Worm (Caenorhabditis elegans) whole organism, L4 larva: ENCODE data around the gene twk-40.
A peak's percentile ranks its signal among the peaks of the same experiment; 100 is the strongest.
"Not testable (repeated sequence)": the region's sequence is repeated elsewhere in the genome, so short reads cannot be mapped to it uniquely, and the experiment has no call there.

ENCODE experiments used
- F37D6.2 ChIP-seq: sonication (generic microtip); optimal IDR thresholded peaks from 2 replicates; lab custom pipeline; 2016; ENCODE audit warnings: mild to moderate bottlenecking, missing genetic modification characterization, missing compliant biosample characterization
- Y48G9A.11 ChIP-seq: fragments of 200-800 bp; sonication (Bioruptor generic); IDR thresholded peaks from 2 replicates; pipeline ENCODE4 v1.3.6; 2022; ENCODE audit warnings: missing genetic modification reagents, missing genetic modification characterization, missing compliant biosample characterization
- Y5F2A.4 ChIP-seq: fragments of 200-800 bp; sonication (Bioruptor generic); optimal IDR thresholded peaks from 2 replicates; lab custom pipeline; 2018; ENCODE audit warnings: mild to moderate bottlenecking, missing genetic modification characterization, missing compliant biosample characterization
- Y75B8A.6 ChIP-seq: fragments of 200-800 bp; sonication (Bioruptor generic); IDR thresholded peaks from 2 replicates; pipeline ENCODE4 v1.3.6; 2022; ENCODE audit warnings: missing genetic modification reagents, missing genetic modification characterization, missing compliant biosample characterization
- aha-1 ChIP-seq: fragments of 150-350 bp; peaks from one replicate; lab custom pipeline; 2014; ENCODE audit warnings: missing biosample characterization, missing genetic modification characterization
- arid-1 ChIP-seq: fragments of 200-800 bp; sonication (Bioruptor generic); conservative IDR thresholded peaks from 2 replicates; pipeline ENCODE4 v1.3.6; 2022; ENCODE audit warnings: missing genetic modification reagents, missing genetic modification characterization, missing compliant biosample characterization
- ceh-44 ChIP-seq: fragments of 200-800 bp; sonication (Bioruptor generic); IDR thresholded peaks from 2 replicates; pipeline ENCODE4 v1.3.6; 2022; ENCODE audit warnings: missing genetic modification reagents, missing genetic modification characterization, missing compliant biosample characterization
- daf-8 ChIP-seq: fragments of 200-800 bp; sonication (Bioruptor generic); IDR thresholded peaks from 2 replicates; pipeline ENCODE4 v1.3.6; 2022; ENCODE audit warnings: missing genetic modification characterization, missing compliant biosample characterization
- dmd-8 ChIP-seq: fragments of 200-800 bp; sonication (Bioruptor generic); IDR thresholded peaks from 2 replicates; pipeline ENCODE4 v1.3.6; 2022; ENCODE audit warnings: missing genetic modification characterization, missing compliant biosample characterization
- egl-43 ChIP-seq: fragments of 200-800 bp; sonication (Bioruptor generic); IDR thresholded peaks from 2 replicates; pipeline ENCODE4 v1.3.6; 2022; ENCODE audit warnings: missing genetic modification reagents, missing genetic modification characterization, missing compliant biosample characterization
- fos-1 ChIP-seq: fragments of 150-350 bp; optimal IDR thresholded peaks from 2 replicates; lab custom pipeline; 2014; ENCODE audit warnings: missing biosample characterization, missing genetic modification characterization
- lin-15B ChIP-seq: fragments of 150-350 bp; sonication (generic microtip); optimal IDR thresholded peaks from 3 replicates; lab custom pipeline; 2014; ENCODE audit warnings: missing biosample characterization, missing genetic modification characterization
- lin-38 ChIP-seq: fragments of 200-800 bp; sonication (Bioruptor generic); IDR thresholded peaks from 2 replicates; pipeline ENCODE4 v1.3.6; 2022; ENCODE audit warnings: missing genetic modification reagents, missing genetic modification characterization, missing compliant biosample characterization
- lsy-2 ChIP-seq, 2 experiments: fragments of 150-350 bp in 1 of 2; sonication (generic microtip) in 1 of 2; optimal IDR thresholded peaks; 2 replicates each; lab custom pipeline; 2014 to 2017; ENCODE audit warnings: missing biosample characterization in 2 of 2, missing genetic modification characterization in 2 of 2
- madf-5 ChIP-seq, 2 experiments: fragments of 200-800 bp; sonication (Bioruptor generic); IDR thresholded peaks; 2 replicates each; pipeline ENCODE4 v1.3.6; 2022; ENCODE audit warnings: missing compliant biosample characterization in 2 of 2, missing genetic modification characterization in 2 of 2
- mdt-29 ChIP-seq: fragments of 200-800 bp; sonication (Bioruptor generic); IDR thresholded peaks from 2 replicates; pipeline ENCODE4 v1.3.6; 2022; ENCODE audit warnings: missing genetic modification reagents, missing genetic modification characterization, missing compliant biosample characterization
- mep-1 ChIP-seq: fragments of 150-350 bp; sonication (generic microtip); optimal IDR thresholded peaks from 3 replicates; lab custom pipeline; 2014; ENCODE audit warnings: missing biosample characterization, missing genetic modification characterization
- mes-2 ChIP-seq: sonication (generic microtip); optimal IDR thresholded peaks from 2 replicates; lab custom pipeline; 2016; ENCODE audit warnings: missing genotype, mild to moderate bottlenecking, missing genetic modification characterization, missing compliant biosample characterization; ENCODE audit not compliant: poor library complexity, severe bottlenecking
- mxl-2 ChIP-seq: fragments of 200-800 bp; sonication (Bioruptor generic); conservative IDR thresholded peaks from 2 replicates; pipeline ENCODE4 v1.3.6; 2022; ENCODE audit warnings: missing genetic modification reagents, missing genetic modification characterization, missing compliant biosample characterization
- mxl-3 ChIP-seq: fragments of 200-800 bp; sonication (Bioruptor generic); optimal IDR thresholded peaks from 2 replicates; lab custom pipeline; 2018; ENCODE audit warnings: mild to moderate bottlenecking, missing genetic modification characterization, missing compliant biosample characterization
- nhr-111 ChIP-seq: fragments of 200-800 bp; sonication (Bioruptor generic); optimal IDR thresholded peaks from 2 replicates; lab custom pipeline; 2018; ENCODE audit warnings: mild to moderate bottlenecking, missing genetic modification characterization, missing compliant biosample characterization
- nhr-28 ChIP-seq: fragments of 150-350 bp; optimal IDR thresholded peaks from 2 replicates; lab custom pipeline; 2014; ENCODE audit warnings: missing biosample characterization, missing genetic modification characterization
- nhr-41 ChIP-seq: fragments of 200-800 bp; sonication (Bioruptor generic); IDR thresholded peaks from 2 replicates; pipeline ENCODE4 v1.3.6; 2022; ENCODE audit warnings: missing genetic modification reagents, missing genetic modification characterization, missing compliant biosample characterization
- pha-4 ChIP-seq, 2 experiments: fragments of 150-350 bp in 1 of 2; fragments of 200-800 bp in 1 of 2; sonication (Bioruptor generic) in 1 of 2; IDR thresholded peaks in 1 of 2; optimal IDR thresholded peaks in 1 of 2; 2 replicates each; pipeline versions ENCODE4 v1.3.6 to Lab custom; 2014 to 2022; ENCODE audit warnings: missing genetic modification characterization in 2 of 2, missing genetic modification reagents in 2 of 2, missing biosample characterization in 1 of 2, missing compliant biosample characterization in 1 of 2
- php-3 ChIP-seq: fragments of 200-800 bp; sonication (Bioruptor generic); IDR thresholded peaks from 2 replicates; pipeline ENCODE4 v1.3.6; 2022; ENCODE audit warnings: missing genetic modification reagents, missing genetic modification characterization, missing compliant biosample characterization
- rbr-2 ChIP-seq: sonication (generic microtip); optimal IDR thresholded peaks from 2 replicates; lab custom pipeline; 2016; ENCODE audit warnings: missing genotype, missing genetic modification characterization, missing compliant biosample characterization
- sdz-12 ChIP-seq: fragments of 200-800 bp; sonication (Bioruptor generic); optimal IDR thresholded peaks from 2 replicates; lab custom pipeline; 2018; ENCODE audit warnings: mild to moderate bottlenecking, missing genetic modification characterization, missing compliant biosample characterization
- spr-1 ChIP-seq: sonication (generic microtip); optimal IDR thresholded peaks from 2 replicates; lab custom pipeline; 2016; ENCODE audit warnings: mild to moderate bottlenecking, missing genetic modification characterization, missing compliant biosample characterization
- tag-97 ChIP-seq: fragments of 200-800 bp; sonication (Bioruptor generic); IDR thresholded peaks from 2 replicates; pipeline ENCODE4 v1.3.6; 2022; ENCODE audit warnings: missing genetic modification characterization, missing compliant biosample characterization
- tra-1 ChIP-seq: fragments of 200-800 bp; sonication (Bioruptor generic); IDR thresholded peaks from 2 replicates; pipeline ENCODE4 v1.3.6; 2022; ENCODE audit warnings: missing genetic modification reagents, missing genetic modification characterization, missing compliant biosample characterization
- unc-39 ChIP-seq: sonication (generic microtip); optimal IDR thresholded peaks from 2 replicates; lab custom pipeline; 2017; ENCODE audit warnings: missing biosample characterization, missing genetic modification characterization
- zfp-2 ChIP-seq: sonication (generic microtip); optimal IDR thresholded peaks from 2 replicates; lab custom pipeline; 2016; ENCODE audit warnings: mild to moderate bottlenecking, missing genetic modification characterization, missing compliant biosample characterization

twk-40 gene

DNA sequence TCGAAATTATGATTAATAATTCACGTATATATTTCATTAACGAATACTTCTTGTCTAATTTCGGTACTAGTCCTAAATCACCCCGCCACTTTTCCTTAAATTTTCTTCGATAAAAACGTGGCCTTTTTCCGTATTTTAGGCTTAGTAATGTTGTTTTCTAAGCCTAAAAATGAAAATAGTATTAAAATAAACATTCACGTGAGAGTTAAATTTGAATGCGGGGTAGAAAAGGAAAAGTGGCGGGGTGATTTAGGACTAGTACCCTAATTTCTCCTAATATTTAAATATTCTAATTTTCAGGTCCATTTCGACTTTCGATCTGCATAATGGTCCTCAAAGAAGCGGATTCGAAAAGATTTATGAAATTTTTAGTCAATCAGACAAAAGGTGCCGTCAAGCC lies 6.6 kb upstream of the twk-40 start, which contains the start of gene T28A8.6:
TSS of gene T28A8.6 (plus strand) at position 301 of the 400 bp plus-strand sequence.
- TF ChIP-seq rbr-2 (tag; lab: Kevin White, UChicago); mes-2 (tag; lab: Kevin White, UChicago); arid-1 (GFP tag; lab: Robert Waterston, UW): not testable (repeated sequence)

DNA sequence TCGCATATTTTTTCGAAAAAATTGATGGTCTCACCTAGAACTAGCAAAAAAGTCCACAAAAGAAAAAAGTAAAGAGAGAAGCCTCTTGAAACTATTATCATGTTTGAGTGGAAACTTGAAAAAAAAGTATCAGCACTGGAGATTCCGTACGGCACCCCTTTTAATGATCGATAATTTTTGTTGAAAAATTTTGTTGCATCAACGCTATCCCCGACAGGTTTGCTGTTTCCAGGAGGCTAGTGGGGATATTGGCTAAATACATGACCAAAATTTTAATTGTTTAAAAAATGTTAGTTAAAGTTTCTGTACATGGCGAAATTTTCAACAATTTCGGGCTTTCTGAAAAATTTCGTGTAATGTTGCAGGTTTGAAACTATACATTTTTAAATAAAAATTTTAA lies 3.3 kb upstream of the twk-40 start, which contains the start of gene T28A8.2:
TSS of gene T28A8.2 (minus strand) at position 101 of the 400 bp plus-strand sequence.
- no peak for TF ChIP-seq nhr-41 (GFP tag; lab: Robert Waterston, UW)
- no peak for TF ChIP-seq unc-39
- TF ChIP-seq mxl-2 (GFP tag; lab: Robert Waterston, UW): no peak
- TF ChIP-seq fos-1 (tag; lab: Kevin White, UChicago): no peak
- TF ChIP-seq daf-8: no peak
- no peak for TF ChIP-seq aha-1 (tag; lab: Kevin White, UChicago)
- TF ChIP-seq php-3 (GFP tag; lab: Robert Waterston, UW): no peak
- no peak for TF ChIP-seq rbr-2 (tag; lab: Kevin White, UChicago)
- no peak for TF ChIP-seq F37D6.2 (tag; lab: Kevin White, UChicago)
- TF ChIP-seq Y48G9A.11 (GFP tag; lab: Robert Waterston, UW): no peak
- TF ChIP-seq zfp-2 (tag; lab: Kevin White, UChicago): no peak
- no peak for TF ChIP-seq lsy-2 (tag; optimal IDR thresholded peaks at IDR 0.05; lab: Kevin White, UChicago)
- TF ChIP-seq ceh-44: no peak

DNA sequence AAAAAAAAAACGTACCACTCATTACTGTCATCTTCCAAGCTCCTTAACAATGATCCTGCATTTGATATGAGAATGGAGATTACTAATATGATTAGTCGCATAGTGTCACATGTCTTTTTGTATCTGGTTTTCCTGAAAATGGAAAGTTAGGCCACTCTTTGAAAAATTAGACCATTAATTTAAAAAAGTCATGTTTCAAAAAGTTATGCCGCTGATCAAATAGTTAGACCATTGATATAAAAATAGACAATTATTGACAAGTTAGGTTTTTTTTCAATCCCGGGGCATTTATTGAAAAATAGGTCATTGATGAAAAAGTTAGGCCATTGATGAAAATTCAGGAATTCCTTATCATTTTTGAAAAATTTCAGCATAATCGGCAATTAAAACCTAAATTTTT lies 8.3 kb downstream of the twk-40 start, which contains the start of gene acc-4:
TSS of gene acc-4 (minus strand) at position 101 of the 400 bp plus-strand sequence.
- no peak for TF ChIP-seq php-3 (GFP tag; lab: Robert Waterston, UW)
- TF ChIP-seq pha-4 (GFP tag; IDR thresholded peaks at IDR 0.05; lab: Robert Waterston, UW): no peak
- TF ChIP-seq pha-4 (tag; optimal IDR thresholded peaks at IDR 0.05; lab: Kevin White, UChicago): no peak
- no peak for TF ChIP-seq F37D6.2 (tag; lab: Kevin White, UChicago)
- TF ChIP-seq Y5F2A.4 (GFP tag; lab: Kevin White, UChicago): no peak
- no peak for TF ChIP-seq rbr-2 (tag; lab: Kevin White, UChicago)

DNA sequence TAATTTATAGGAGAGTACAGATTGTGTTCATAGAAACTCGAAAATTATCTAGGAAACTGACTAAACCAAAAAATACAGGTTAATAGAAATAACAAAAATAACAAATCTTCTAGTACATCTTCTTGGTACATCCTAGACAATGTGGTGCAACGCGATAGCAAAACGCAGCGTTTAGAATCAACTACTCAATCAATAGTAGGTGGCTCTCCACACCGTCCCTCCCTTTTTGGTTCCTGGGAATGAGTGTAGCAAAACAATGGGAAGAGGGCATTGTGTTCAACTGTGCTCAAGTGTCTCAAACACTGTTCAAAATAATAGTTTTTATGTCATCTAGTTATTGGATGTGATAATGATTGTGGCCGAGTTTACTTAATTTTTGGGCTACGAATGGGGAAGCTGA lies 15.6 kb downstream of the twk-40 start, which contains the start of gene T27E9.6:
TSS of gene T27E9.6 (minus strand) at position 101 of the 400 bp plus-strand sequence.
- no peak for TF ChIP-seq tra-1 (GFP tag; lab: Robert Waterston, UW)
- TF ChIP-seq lin-38 (GFP tag; lab: Robert Waterston, UW): no peak
- TF ChIP-seq aha-1 (tag; lab: Kevin White, UChicago): peak; percentile 43
- TF ChIP-seq lin-15B: no peak
- no peak for TF ChIP-seq F37D6.2 (tag; lab: Kevin White, UChicago)
- no peak for TF ChIP-seq nhr-28

DNA sequence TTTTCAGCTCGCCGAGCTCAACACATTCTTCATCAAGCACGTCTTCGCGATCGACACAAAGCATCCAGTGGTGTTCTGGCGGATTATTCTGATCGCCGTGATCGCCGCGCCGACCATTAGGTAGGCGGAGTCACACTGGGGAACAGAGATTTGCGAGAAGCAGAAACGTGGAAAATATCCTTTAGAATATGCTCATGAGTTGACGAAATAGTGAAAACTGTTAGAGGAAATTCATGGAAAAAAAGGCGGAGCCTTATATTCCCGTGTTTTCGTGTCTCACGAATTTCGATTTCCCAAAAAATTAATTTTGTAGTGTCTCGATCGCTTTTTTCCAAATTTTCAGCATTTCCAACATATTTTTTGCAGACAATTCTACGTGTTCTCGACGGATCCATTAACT lies 17.8 kb downstream of the twk-40 start:
- TF ChIP-seq mep-1 (tag; lab: Kevin White, UChicago): no peak
- TF ChIP-seq mes-2 (tag; lab: Kevin White, UChicago): no peak
- no peak for TF ChIP-seq egl-43 (GFP tag; lab: Robert Waterston, UW)
- no peak for TF ChIP-seq unc-39

DNA sequence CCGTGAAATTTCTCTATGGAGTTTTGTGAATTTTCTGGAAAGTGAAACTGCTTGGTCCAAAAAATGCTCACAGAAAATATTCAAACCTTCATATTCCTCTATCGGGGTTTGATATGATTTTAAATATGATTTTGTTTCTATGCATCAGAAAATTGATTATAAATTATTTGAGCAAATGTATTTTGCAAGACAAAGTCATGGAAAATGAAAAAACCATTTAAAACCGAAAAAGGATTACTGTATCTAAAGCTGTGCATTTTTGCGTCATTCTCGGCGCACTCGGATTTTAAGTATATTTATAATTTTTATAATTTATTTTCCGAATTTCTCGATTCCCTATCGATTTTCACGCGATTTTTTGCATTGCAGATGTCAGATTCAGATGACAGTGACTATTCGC lies 20.8 kb downstream of the twk-40 start, which contains the start of gene pssy-2:
TSS of gene pssy-2 (plus strand) at position 301 of the 400 bp plus-strand sequence.
- no peak for TF ChIP-seq tag-97
- no peak for TF ChIP-seq mdt-29
- TF ChIP-seq nhr-111 (GFP tag; lab: Kevin White, UChicago): no peak
- TF ChIP-seq dmd-8 (GFP tag; lab: Robert Waterston, UW): no peak
- TF ChIP-seq Y75B8A.6 (GFP tag; lab: Robert Waterston, UW): no peak
- no peak for TF ChIP-seq fos-1 (tag; lab: Kevin White, UChicago)
- no peak for TF ChIP-seq mxl-3 (GFP tag; lab: Kevin White, UChicago)
- TF ChIP-seq sdz-12 (GFP tag; lab: Kevin White, UChicago): no peak
- no peak for TF ChIP-seq tra-1 (GFP tag; lab: Robert Waterston, UW)
- no peak for TF ChIP-seq madf-5 (GFP tag; IDR thresholded peaks at IDR 0.05; lab: Robert Waterston, UW)
- no peak for TF ChIP-seq spr-1 (tag; lab: Kevin White, UChicago)
